Worm (Caenorhabditis elegans) whole organism, early embryonic: Measurements from ENCODE around the gene Y81B9A.3.

Source experiments
- ama-1 ChIP-seq: fragments of 150-350 bp; optimal IDR thresholded peaks from 2 replicates; lab custom pipeline; 2014
- ceh-36 ChIP-seq: sonication (generic microtip); optimal IDR thresholded peaks from 2 replicates; lab custom pipeline; 2016; ENCODE audit warnings: missing genetic modification characterization, inconsistent platforms, missing compliant biosample characterization
- pes-1 ChIP-seq: fragments of 200-800 bp; sonication (Bioruptor generic); IDR thresholded peaks from 2 replicates; pipeline ENCODE4 v1.3.6; 2022; ENCODE audit warnings: missing genetic modification reagents, missing genetic modification characterization, missing compliant biosample characterization

ce11 chrX:9146953-9147352, 35.3 kb upstream of the Y81B9A.3 start:
- TF ChIP-seq ceh-36 (tag; lab: Kevin White, UChicago) = no peak
- no peak for TF ChIP-seq pes-1
- no peak for TF ChIP-seq ama-1 (lab: Kevin White, UChicago)
